Fruit fly (Drosophila melanogaster) whole organism, embryonic: ENCODE data around the gene ds.
A peak's percentile ranks its signal among the peaks of the same experiment; 100 is the strongest.

Experiments used
- ATbp ChIP-seq: fragments of 200-800 bp; sonication (Bioruptor generic); optimal IDR thresholded peaks from 2 replicates; lab custom pipeline; 2017; ENCODE audit warnings: missing biosample characterization, mild to moderate bottlenecking, missing genetic modification characterization, missing genetic modification reagents
- Aef1 ChIP-seq: fragments of 200-800 bp; sonication (Bioruptor generic); IDR thresholded peaks from 3 replicates; pipeline ENCODE4 v1.3.6; 2022; ENCODE audit warnings: missing biosample characterization, missing genetic modification characterization
- Bgb ChIP-seq: fragments of 200-800 bp; sonication (Bioruptor generic); IDR thresholded peaks from 2 replicates; pipeline ENCODE4 v1.3.6; 2022; ENCODE audit warnings: missing biosample characterization, missing genetic modification characterization; ENCODE audit not compliant: partially characterized antibody
- CG10979 ChIP-seq: fragments of 200-800 bp; sonication (Bioruptor generic); optimal IDR thresholded peaks from 2 replicates; lab custom pipeline; 2018; ENCODE audit warnings: missing biosample characterization, mild to moderate bottlenecking, missing genetic modification characterization, moderate library complexity
- CG11504 ChIP-seq: fragments of 200-800 bp; sonication (Bioruptor generic); optimal IDR thresholded peaks from 3 replicates; lab custom pipeline; 2019; ENCODE audit warnings: missing biosample characterization, mild to moderate bottlenecking, missing genetic modification characterization, moderate library complexity
- CG12236 ChIP-seq: fragments of 200-800 bp; sonication (Bioruptor generic); optimal IDR thresholded peaks from 2 replicates; lab custom pipeline; 2016; ENCODE audit warnings: missing biosample characterization, missing genetic modification characterization
- CG12391 ChIP-seq: fragments of 200-800 bp; sonication (Bioruptor generic); optimal IDR thresholded peaks from 3 replicates; lab custom pipeline; 2018; ENCODE audit warnings: missing biosample characterization, mild to moderate bottlenecking, missing genetic modification characterization, moderate library complexity
- CG13894 ChIP-seq: fragments of 200-800 bp; sonication (Bioruptor generic); optimal IDR thresholded peaks from 3 replicates; lab custom pipeline; 2018; ENCODE audit warnings: missing biosample characterization, mild to moderate bottlenecking, missing genetic modification characterization, moderate library complexity
- CG16815 ChIP-seq: fragments of 200-800 bp; sonication (Bioruptor generic); optimal IDR thresholded peaks from 3 replicates; lab custom pipeline; 2017; ENCODE audit warnings: missing biosample characterization, mild to moderate bottlenecking, missing genetic modification characterization
- CG18262 ChIP-seq: fragments of 200-800 bp; optimal IDR thresholded peaks from 3 replicates; lab custom pipeline; 2019; ENCODE audit warnings: missing biosample characterization, mild to moderate bottlenecking, missing genetic modification characterization, moderate library complexity
- CG18476 ChIP-seq: fragments of 200-800 bp; sonication (Bioruptor generic); optimal IDR thresholded peaks from 2 replicates; lab custom pipeline; 2016; ENCODE audit warnings: missing biosample characterization, mild to moderate bottlenecking, missing genetic modification characterization
- CG18599 ChIP-seq: fragments of 200-800 bp; sonication (Bioruptor generic); optimal IDR thresholded peaks from 3 replicates; lab custom pipeline; 2017; ENCODE audit warnings: missing biosample characterization, missing genetic modification characterization, mild to moderate bottlenecking, moderate library complexity, missing genetic modification reagents
- CG2199 ChIP-seq: fragments of 200-800 bp; sonication (Bioruptor generic); IDR thresholded peaks from 3 replicates; pipeline ENCODE4 v1.3.6; 2022; ENCODE audit warnings: missing biosample characterization, missing genetic modification characterization
- CG2712 ChIP-seq: fragments of 200-800 bp; optimal IDR thresholded peaks from 3 replicates; lab custom pipeline; 2019; ENCODE audit warnings: missing biosample characterization, mild to moderate bottlenecking, missing genetic modification characterization, moderate library complexity
- CG6175 ChIP-seq: fragments of 200-800 bp; sonication (Bioruptor generic); IDR thresholded peaks from 3 replicates; pipeline ENCODE4 v1.3.6; 2022; ENCODE audit warnings: missing biosample characterization, missing genetic modification characterization
- CG6272 ChIP-seq: fragments of 200-800 bp; sonication (Bioruptor generic); IDR thresholded peaks from 2 replicates; pipeline ENCODE4 v1.3.6; 2022; ENCODE audit warnings: missing biosample characterization, missing genetic modification characterization
- CG6765 ChIP-seq: fragments of 200-800 bp; sonication (Bioruptor generic); optimal IDR thresholded peaks from 3 replicates; lab custom pipeline; 2017; ENCODE audit warnings: missing biosample characterization, mild to moderate bottlenecking, missing genetic modification characterization
- CG8290 ChIP-seq, 3 experiments: fragments of 200-800 bp; sonication (Bioruptor generic); optimal IDR thresholded peaks; 2 replicates each; lab custom pipeline; 2016 to 2019; ENCODE audit warnings: missing biosample characterization in 3 of 3, missing genetic modification characterization in 3 of 3, mild to moderate bottlenecking in 2 of 3, moderate library complexity in 1 of 3
- CG8765 ChIP-seq: fragments of 200-800 bp; sonication (Bioruptor generic); IDR thresholded peaks from 2 replicates; pipeline ENCODE4 v1.3.6; 2022; ENCODE audit warnings: missing biosample characterization, missing genetic modification characterization
- CG9797 ChIP-seq: fragments of 200-800 bp; sonication (Bioruptor generic); optimal IDR thresholded peaks from 3 replicates; lab custom pipeline; 2018; ENCODE audit warnings: missing biosample characterization, mild to moderate bottlenecking, missing genetic modification characterization
- D19A ChIP-seq: fragments of 200-800 bp; optimal IDR thresholded peaks from 3 replicates; lab custom pipeline; 2019; ENCODE audit warnings: missing biosample characterization, mild to moderate bottlenecking, missing genetic modification characterization, moderate library complexity
- Mad ChIP-seq: fragments of 200-800 bp; sonication (Bioruptor generic); optimal IDR thresholded peaks from 2 replicates; lab custom pipeline; 2016; ENCODE audit warnings: missing biosample characterization, missing genetic modification characterization
- Med ChIP-seq: fragments of 200-800 bp; sonication (Bioruptor generic); peaks from one replicate; lab custom pipeline; 2016; ENCODE audit warnings: missing biosample characterization, missing genetic modification characterization, mild to moderate bottlenecking, inconsistent platforms, moderate library complexity
- Scr ChIP-seq: fragments of 200-800 bp; sonication (Bioruptor generic); IDR thresholded peaks from 2 replicates; pipeline ENCODE4 v1.3.6; 2022; ENCODE audit warnings: missing biosample characterization, missing genetic modification characterization; ENCODE audit not compliant: partially characterized antibody
- Sox102F ChIP-seq: fragments of 200-800 bp; sonication (Bioruptor generic); optimal IDR thresholded peaks from 2 replicates; lab custom pipeline; 2018; ENCODE audit warnings: missing biosample characterization, mild to moderate bottlenecking, missing genetic modification characterization, moderate library complexity
- Xrp1 ChIP-seq: fragments of 200-800 bp; sonication (Bioruptor generic); IDR thresholded peaks from 2 replicates; pipeline ENCODE4 v1.3.6; 2022; ENCODE audit warnings: missing biosample characterization, missing genetic modification characterization
- al ChIP-seq: fragments of 200-800 bp; sonication (Bioruptor generic); IDR thresholded peaks from 2 replicates; pipeline ENCODE4 v1.3.6; 2022; ENCODE audit warnings: missing biosample characterization, missing genetic modification characterization
- ara ChIP-seq: fragments of 200-800 bp; sonication (Bioruptor generic); IDR thresholded peaks from 2 replicates; pipeline ENCODE4 v1.3.6; 2022; ENCODE audit warnings: missing biosample characterization, missing genetic modification characterization
- bsh ChIP-seq, 2 experiments: fragments of 200-800 bp; sonication (Bioruptor generic); optimal IDR thresholded peaks; 2 replicates each; lab custom pipeline; 2017 to 2018; ENCODE audit warnings: mild to moderate bottlenecking in 2 of 2, missing biosample characterization in 2 of 2, missing genetic modification characterization in 2 of 2, moderate library complexity in 1 of 2
- disco-r ChIP-seq: fragments of 200-800 bp; sonication (Bioruptor generic); optimal IDR thresholded peaks from 2 replicates; lab custom pipeline; 2016; ENCODE audit warnings: missing biosample characterization, missing genetic modification characterization
- esg ChIP-seq: fragments of 200-800 bp; sonication (Bioruptor generic); conservative IDR thresholded peaks from 2 replicates; pipeline ENCODE4 v1.3.6; 2022; ENCODE audit warnings: missing biosample characterization, missing genetic modification characterization
- fd64A ChIP-seq: fragments of 200-800 bp; sonication (Bioruptor generic); optimal IDR thresholded peaks from 3 replicates; lab custom pipeline; 2018; ENCODE audit warnings: missing biosample characterization, mild to moderate bottlenecking, missing genetic modification characterization
- gem ChIP-seq: fragments of 200-800 bp; sonication (Bioruptor generic); optimal IDR thresholded peaks from 2 replicates; lab custom pipeline; 2019; ENCODE audit warnings: missing biosample characterization, mild to moderate bottlenecking, missing genetic modification characterization, moderate library complexity
- gfzf ChIP-seq: fragments of 200-800 bp; sonication (Bioruptor generic); optimal IDR thresholded peaks from 2 replicates; lab custom pipeline; 2016; ENCODE audit warnings: missing biosample characterization, mild to moderate bottlenecking, missing genetic modification characterization, moderate library complexity
- her ChIP-seq: fragments of 200-800 bp; sonication (Bioruptor generic); optimal IDR thresholded peaks from 2 replicates; lab custom pipeline; 2016; ENCODE audit warnings: missing biosample characterization, missing genetic modification characterization
- jumu ChIP-seq: fragments of 200-800 bp; sonication (Bioruptor generic); optimal IDR thresholded peaks from 3 replicates; lab custom pipeline; 2016; ENCODE audit warnings: missing biosample characterization, missing genetic modification characterization
- knrl ChIP-seq: fragments of 200-800 bp; sonication (Bioruptor generic); IDR thresholded peaks from 3 replicates; pipeline ENCODE4 v1.3.6; 2022; ENCODE audit warnings: missing biosample characterization, missing genetic modification characterization; ENCODE audit not compliant: partially characterized antibody
- lola ChIP-seq, 3 experiments: fragments of >200 bp in 2 of 3; fragments of 200-800 bp in 1 of 3; sonication (Bioruptor generic) in 1 of 3; optimal IDR thresholded peaks; 2 replicates each; lab custom pipeline; 2017 to 2019; ENCODE audit warnings: missing biosample characterization in 3 of 3, missing genetic modification characterization in 3 of 3, mild to moderate bottlenecking in 1 of 3, moderate library complexity in 1 of 3
- nmo ChIP-seq: fragments of 200-800 bp; sonication (Bioruptor generic); optimal IDR thresholded peaks from 2 replicates; lab custom pipeline; 2018; ENCODE audit warnings: missing biosample characterization, mild to moderate bottlenecking, missing genetic modification characterization, moderate library complexity
- onecut ChIP-seq: fragments of 200-800 bp; sonication (Bioruptor generic); IDR thresholded peaks from 2 replicates; pipeline ENCODE4 v1.3.6; 2022; ENCODE audit warnings: missing biosample characterization, missing genetic modification characterization
- org-1 ChIP-seq: fragments of 200-800 bp; sonication (Bioruptor generic); optimal IDR thresholded peaks from 2 replicates; lab custom pipeline; 2017; ENCODE audit warnings: missing biosample characterization, missing genetic modification characterization
- pfk ChIP-seq: fragments of 200-800 bp; sonication (Bioruptor generic); optimal IDR thresholded peaks from 2 replicates; lab custom pipeline; 2018; ENCODE audit warnings: missing biosample characterization, mild to moderate bottlenecking, missing genetic modification characterization, moderate library complexity
- rib ChIP-seq: fragments of 200-800 bp; sonication (Bioruptor generic); IDR thresholded peaks from 2 replicates; pipeline ENCODE4 v1.3.6; 2022; ENCODE audit warnings: missing biosample characterization, missing genetic modification characterization
- row ChIP-seq: fragments of 200-800 bp; sonication (Bioruptor generic); IDR thresholded peaks from 3 replicates; pipeline ENCODE4 v1.3.6; 2022; ENCODE audit warnings: missing biosample characterization, missing genetic modification characterization
- sens ChIP-seq: fragments of 200-800 bp; sonication (Bioruptor generic); peaks from one replicate; lab custom pipeline; 2016; ENCODE audit warnings: missing biosample characterization, missing genetic modification characterization
- sima ChIP-seq: fragments of 200-800 bp; sonication (Bioruptor generic); optimal IDR thresholded peaks from 2 replicates; lab custom pipeline; 2016; ENCODE audit warnings: missing biosample characterization, missing genetic modification characterization
- sisA ChIP-seq: fragments of 200-800 bp; sonication (Bioruptor generic); IDR thresholded peaks from 2 replicates; pipeline ENCODE4 v1.3.6; 2022; ENCODE audit warnings: missing biosample characterization, missing genetic modification characterization
- sob ChIP-seq: fragments of 200-800 bp; sonication (Bioruptor generic); IDR thresholded peaks from 2 replicates; pipeline ENCODE4 v1.3.6; 2022; ENCODE audit warnings: missing biosample characterization, missing genetic modification characterization
- unc-4 ChIP-seq: fragments of 200-800 bp; sonication (Bioruptor generic); IDR thresholded peaks from 2 replicates; pipeline ENCODE4 v1.3.6; 2022; ENCODE audit warnings: missing biosample characterization, missing genetic modification characterization; ENCODE audit not compliant: partially characterized antibody
- vfl ChIP-seq: fragments of 200-800 bp; sonication (Bioruptor generic); optimal IDR thresholded peaks from 2 replicates; lab custom pipeline; 2016; ENCODE audit warnings: missing biosample characterization, missing genetic modification characterization

Gene ds

DNA sequence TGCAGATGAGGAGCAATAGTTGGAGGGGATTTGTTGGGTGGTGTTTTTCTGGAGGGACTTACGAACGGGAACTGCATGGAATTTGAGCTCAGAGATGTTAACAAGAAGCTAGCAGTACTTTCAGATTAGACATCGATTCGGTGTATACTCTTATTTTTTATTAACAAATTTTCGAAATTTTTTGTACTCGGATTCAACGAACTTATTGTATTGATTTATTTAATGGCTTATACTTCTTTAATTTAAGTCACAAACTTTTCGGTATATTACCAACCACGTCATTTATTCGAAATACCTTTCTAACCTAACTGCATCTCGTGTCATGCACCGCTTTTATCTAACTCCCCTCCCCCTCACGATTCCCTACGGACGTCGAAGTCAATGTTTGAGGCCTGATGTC lies 9.6 kb downstream of the ds start:
- TF ChIP-seq CG6765 (GFP tag; lab: Kevin White, UChicago) (no peak), rib (GFP tag; lab: Robert Waterston, UW) (no peak), unc-4 (GFP tag; lab: Robert Waterston, UW) (no peak), fd64A (GFP tag; lab: Kevin White, UChicago) (no peak), vfl (GFP tag; lab: Kevin White, UChicago) (no peak), CG2712 (tag; lab: Kevin White, UChicago) (peak; percentile 8), CG10979 (tag; lab: Kevin White, UChicago) (peak; percentile 8), pfk (no peak), Aef1 (GFP tag; lab: Robert Waterston, UW) (no peak), al (GFP tag; lab: Robert Waterston, UW) (no peak), bsh (GFP tag; optimal IDR thresholded peaks at IDR 0.05; lab: Kevin White, UChicago) (peak in 1 of 2 experiments; percentile 30), CG18476 (no peak), her (GFP tag; lab: Kevin White, UChicago) (no peak), CG8765 (GFP tag; lab: Robert Waterston, UW) (no peak), row (GFP tag; lab: Robert Waterston, UW) (peak; percentile 30; the same call in 1 of the 3 replicates), sima (GFP tag; lab: Kevin White, UChicago) (no peak), gfzf (GFP tag; lab: Kevin White, UChicago) (no peak), jumu (no peak), sens (peak; percentile 68), CG13894 (tag; lab: Kevin White, UChicago) (no peak), esg (GFP tag; lab: Robert Waterston, UW) (0 out of 2 replicates have a peak, but pooled peaks have one; percentile 16), ATbp (GFP tag; lab: Kevin White, UChicago) (peak; percentile 22), Bgb (GFP tag; lab: Robert Waterston, UW) (no peak), CG6272 (GFP tag; lab: Robert Waterston, UW) (no peak), CG18262 (peak; percentile 19), D19A (peak; percentile 59), Mad (GFP tag; lab: Kevin White, UChicago) (no peak), CG16815 (no peak), gem (tag; lab: Kevin White, UChicago) (peak; percentile 37), knrl (GFP tag; lab: Robert Waterston, UW) (no peak), Sox102F (peak; percentile 44), Xrp1 (GFP tag; lab: Robert Waterston, UW) (peak; percentile 36; the same call in 1 of the 2 replicates), Med (GFP tag; lab: Kevin White, UChicago) (no peak), org-1 (GFP tag; lab: Kevin White, UChicago) (no peak), sob (GFP tag; lab: Robert Waterston, UW) (no peak), onecut (GFP tag; lab: Robert Waterston, UW) (no peak), CG2199 (no peak), Scr (no peak), CG18599 (GFP tag; lab: Kevin White, UChicago) (no peak), CG8290 (GFP tag; optimal IDR thresholded peaks at IDR 0.05; lab: Kevin White, UChicago) (no peak), CG8290 (tag; optimal IDR thresholded peaks at IDR 0.05; lab: Kevin White, UChicago) (no peak), nmo (GFP tag; lab: Kevin White, UChicago) (peak; percentile 1), CG12236 (GFP tag; lab: Kevin White, UChicago) (no peak), lola (GFP tag; optimal IDR thresholded peaks at IDR 0.05; lab: Kevin White, UChicago) (peak in 1 of 3 experiments; percentile 15), CG9797 (no peak), CG11504 (tag; lab: Kevin White, UChicago) (no peak), disco-r (no peak), ara (GFP tag; lab: Robert Waterston, UW) (peak; percentile 12; the same call in 1 of the 2 replicates), sisA (GFP tag; lab: Robert Waterston, UW) (no peak), CG12391 (tag; lab: Kevin White, UChicago) (peak; percentile 11), CG6175 (GFP tag; lab: Robert Waterston, UW) (no peak)
